Worm (Caenorhabditis elegans): ENCODE results near the gene Y57G7A.3.

Gene Y57G7A.3

ce11 chrII:1246855-1247259 lies 38.7 kb upstream of the Y57G7A.3 start:
- TF ChIP-seq fax-1 (tag; optimal IDR thresholded peaks at IDR 0.05) (peak; percentile 34), T23F11.4 (GFP tag; optimal IDR thresholded peaks at IDR 0.05) (peak; percentile 62), ref-2 (tag; optimal IDR thresholded peaks at IDR 0.05) (peak; percentile 95), dmd-4 (tag; optimal IDR thresholded peaks at IDR 0.05; ENCODE audit: borderline replicate concordance) (peak; percentile 53), nfya-1 (tag; optimal IDR thresholded peaks at IDR 0.05) (peak; percentile 90), ceh-31 (tag; optimal IDR thresholded peaks at IDR 0.05) (peak; percentile 91), sox-4 (tag; optimal IDR thresholded peaks at IDR 0.05) (peak; percentile 23), sdc-2 (tag; optimal IDR thresholded peaks at IDR 0.05) (peak; percentile 54), unc-42 (tag; optimal IDR thresholded peaks at IDR 0.05) (peak; percentile 35), hlh-6 (tag; optimal IDR thresholded peaks at IDR 0.05) (peak; percentile 66), unc-55 (GFP tag; optimal IDR thresholded peaks at IDR 0.05) (peak; percentile 88), F13H6.1 (tag; optimal IDR thresholded peaks at IDR 0.05) (peak; percentile 99), ceh-19 (GFP tag; optimal IDR thresholded peaks at IDR 0.05) (peak; percentile 19), rnt-1 (tag; optimal IDR thresholded peaks at IDR 0.05) (peak; percentile 89), lim-6 (tag; optimal IDR thresholded peaks at IDR 0.05) (no peak), tbx-7 (tag; optimal IDR thresholded peaks at IDR 0.05) (peak; percentile 29), pax-1 (tag; optimal IDR thresholded peaks at IDR 0.05) (no peak), ceh-14 (tag; optimal IDR thresholded peaks at IDR 0.05) (peak; percentile 49), elt-4 (tag; optimal IDR thresholded peaks at IDR 0.05) (no peak), unc-86 (tag; optimal IDR thresholded peaks at IDR 0.05) (peak; percentile 39), hlh-15 (tag; optimal IDR thresholded peaks at IDR 0.05) (no peak), ets-4 (tag; optimal IDR thresholded peaks at IDR 0.05) (peak; percentile 48), fkh-6 (tag; optimal IDR thresholded peaks at IDR 0.05) (peak; percentile 15), ceh-34 (tag; optimal IDR thresholded peaks at IDR 0.05) (peak; percentile 81), C08G9.2 (tag; optimal IDR thresholded peaks at IDR 0.05) (peak; percentile 68), ztf-16 (tag; optimal IDR thresholded peaks at IDR 0.05) (peak; percentile 6), ceh-18 (tag; optimal IDR thresholded peaks at IDR 0.05) (peak; percentile 68), hlh-30 (tag; optimal IDR thresholded peaks at IDR 0.05; ENCODE audit: insufficient read depth) (peak; percentile 86), syd-9 (tag; optimal IDR thresholded peaks at IDR 0.05) (peak; percentile 18), hlh-13 (GFP tag; optimal IDR thresholded peaks at IDR 0.05) (no peak), ahr-1 (tag; optimal IDR thresholded peaks at IDR 0.05) (no peak), nhr-11 (tag; optimal IDR thresholded peaks at IDR 0.05) (no peak), eyg-1 (tag; optimal IDR thresholded peaks at IDR 0.05) (peak; percentile 16), hlh-8 (tag; optimal IDR thresholded peaks at IDR 0.05) (peak; percentile 30), dve-1 (tag; optimal IDR thresholded peaks at IDR 0.05) (peak; percentile 64), ceh-6 (GFP tag; optimal IDR thresholded peaks at IDR 0.05) (peak; percentile 19), elt-2 (tag; optimal IDR thresholded peaks at IDR 0.05) (peak; percentile 61), ceh-2 (tag; optimal IDR thresholded peaks at IDR 0.05) (peak; percentile 67), pros-1 (tag; optimal IDR thresholded peaks at IDR 0.05) (peak; percentile 90), ceh-22 (tag; optimal IDR thresholded peaks at IDR 0.05) (peak; percentile 51), ceh-48 (tag; optimal IDR thresholded peaks at IDR 0.05) (no peak), che-1 (tag; optimal IDR thresholded peaks at IDR 0.05) (no peak), sox-2 (GFP tag; IDR thresholded peaks at IDR 0.05) (no peak), tbx-2 (tag; optimal IDR thresholded peaks at IDR 0.05) (peak; percentile 86)

DNA sequence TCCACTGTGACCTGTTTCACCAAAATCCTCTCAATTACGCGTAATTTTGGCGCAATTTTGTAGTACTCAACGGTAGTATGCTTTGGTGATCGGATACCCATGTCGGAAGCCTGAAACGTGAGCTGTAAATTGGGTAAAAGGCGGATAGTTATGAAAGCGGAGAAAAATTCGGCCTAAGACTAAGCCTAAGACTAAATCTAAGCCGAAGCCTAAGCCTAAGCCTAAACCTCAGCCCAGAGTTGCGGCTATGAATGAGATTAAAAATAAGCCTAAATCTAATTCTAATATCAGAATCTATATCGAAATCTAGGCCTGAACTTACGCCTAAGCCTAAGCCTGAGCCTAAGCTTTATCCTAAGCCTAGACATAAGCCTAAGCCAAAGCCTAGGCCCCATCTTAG lies 33.3 kb upstream of the Y57G7A.3 start, which contains the start of gene lin-42:
Gene lin-42, minus strand, starts transcription at position 101 of the 400 bp plus-strand sequence.
- no peak for TF ChIP-seq lin-11 (tag; optimal IDR thresholded peaks at IDR 0.05)
- no peak for TF ChIP-seq nfya-1 (tag; optimal IDR thresholded peaks at IDR 0.05)
- no peak for TF ChIP-seq unc-42 (tag; optimal IDR thresholded peaks at IDR 0.05)
- TF ChIP-seq ceh-14 (tag; optimal IDR thresholded peaks at IDR 0.05): no peak
- no peak for TF ChIP-seq eyg-1 (tag; optimal IDR thresholded peaks at IDR 0.05)
- TF ChIP-seq madf-2 (tag; optimal IDR thresholded peaks at IDR 0.05): no peak
- TF ChIP-seq fax-1 (tag; optimal IDR thresholded peaks at IDR 0.05): no peak
- TF ChIP-seq ahr-1 (tag; optimal IDR thresholded peaks at IDR 0.05): no peak
- no peak for TF ChIP-seq pha-4 (tag; optimal IDR thresholded peaks at IDR 0.05)
- no peak for TF ChIP-seq C08G9.2 (tag; optimal IDR thresholded peaks at IDR 0.05)
- no peak for TF ChIP-seq unc-55 (GFP tag; optimal IDR thresholded peaks at IDR 0.05)
- TF ChIP-seq elt-4 (tag; optimal IDR thresholded peaks at IDR 0.05): no peak
- no peak for TF ChIP-seq npax-4 (tag; optimal IDR thresholded peaks at IDR 0.05)
- TF ChIP-seq fkh-6 (tag; optimal IDR thresholded peaks at IDR 0.05): no peak

Data from whole organism, late embryonic.